Worm (Caenorhabditis elegans) whole organism, young adult: ENCODE measurements around the gene gsy-1.

ENCODE experiments used
- D2030.7 ChIP-seq: fragments of 200-800 bp; sonication (Bioruptor generic); IDR thresholded peaks from 2 replicates; pipeline ENCODE4 v1.3.6; 2022; ENCODE audit warnings: missing genetic modification reagents, missing genetic modification characterization, missing compliant biosample characterization
- F23B12.7 ChIP-seq: sonication (generic microtip); optimal IDR thresholded peaks from 2 replicates; lab custom pipeline; 2017; ENCODE audit warnings: missing genetic modification characterization, mild to moderate bottlenecking, missing compliant biosample characterization, antibody characterized with exemption, moderate library complexity; ENCODE audit not compliant: insufficient read depth
- F33H1.4 ChIP-seq: fragments of 200-800 bp; sonication (Bioruptor generic); IDR thresholded peaks from 2 replicates; pipeline ENCODE4 v1.3.6; 2022; ENCODE audit warnings: missing genetic modification reagents, missing genetic modification characterization, missing compliant biosample characterization
- F37B4.10 ChIP-seq: fragments of 200-800 bp; sonication (Bioruptor generic); IDR thresholded peaks from 2 replicates; pipeline ENCODE4 v1.3.6; 2022; ENCODE audit warnings: missing genetic modification characterization, missing compliant biosample characterization
- F49E8.2 ChIP-seq: sonication (generic microtip); optimal IDR thresholded peaks from 3 replicates; lab custom pipeline; 2017; ENCODE audit warnings: missing genetic modification characterization, mild to moderate bottlenecking, missing compliant biosample characterization, antibody characterized with exemption, moderate library complexity; ENCODE audit not compliant: insufficient read depth
- K11D2.4 ChIP-seq: fragments of 200-800 bp; sonication (Bioruptor generic); IDR thresholded peaks from 2 replicates; pipeline ENCODE4 v1.3.6; 2022; ENCODE audit warnings: missing genetic modification reagents, missing genetic modification characterization, missing compliant biosample characterization
- Y53F4B.3 ChIP-seq: fragments of 200-800 bp; sonication (Bioruptor generic); IDR thresholded peaks from 2 replicates; pipeline ENCODE4 v1.3.6; 2022; ENCODE audit warnings: missing genetic modification reagents, missing genetic modification characterization, missing compliant biosample characterization
- Y79H2A.3 ChIP-seq: fragments of 200-800 bp; sonication (Bioruptor generic); conservative IDR thresholded peaks from 2 replicates; pipeline ENCODE4 v1.3.6; 2022; ENCODE audit warnings: missing genetic modification reagents, missing genetic modification characterization, missing compliant biosample characterization
- Y95B8A.8 ChIP-seq: fragments of 200-800 bp; sonication (Bioruptor generic); IDR thresholded peaks from 2 replicates; pipeline ENCODE4 v1.3.6; 2022; ENCODE audit warnings: missing genetic modification reagents, missing genetic modification characterization, missing compliant biosample characterization
- attf-3 ChIP-seq: fragments of 200-800 bp; sonication (Bioruptor generic); conservative IDR thresholded peaks from 2 replicates; pipeline ENCODE4 v1.3.6; 2022; ENCODE audit warnings: missing genetic modification reagents, missing genetic modification characterization, missing compliant biosample characterization
- attf-6 ChIP-seq: fragments of 200-800 bp; sonication (Bioruptor generic); IDR thresholded peaks from 2 replicates; pipeline ENCODE4 v1.3.6; 2022; ENCODE audit warnings: missing genetic modification reagents, missing genetic modification characterization, missing compliant biosample characterization
- cebp-1 ChIP-seq, 2 experiments: fragments of 200-800 bp in 1 of 2; sonication (Bioruptor generic) in 1 of 2; sonication (generic microtip) in 1 of 2; IDR thresholded peaks in 1 of 2; optimal IDR thresholded peaks in 1 of 2; 2 replicates each; pipeline versions ENCODE4 v1.3.6 to Lab custom; 2017 to 2022; ENCODE audit warnings: missing compliant biosample characterization in 2 of 2, missing genetic modification characterization in 2 of 2, mild to moderate bottlenecking in 1 of 2, missing genetic modification reagents in 1 of 2, moderate library complexity in 1 of 2
- ceh-27 ChIP-seq: fragments of 200-800 bp; sonication (Bioruptor generic); optimal IDR thresholded peaks from 2 replicates; lab custom pipeline; 2018; ENCODE audit warnings: mild to moderate bottlenecking, missing genetic modification characterization, moderate library complexity, missing compliant biosample characterization
- dox-1 ChIP-seq: fragments of 200-800 bp; sonication (Bioruptor generic); IDR thresholded peaks from 2 replicates; pipeline ENCODE4 v1.3.6; 2022; ENCODE audit warnings: missing genetic modification reagents, missing genetic modification characterization, missing compliant biosample characterization
- dpl-1 ChIP-seq: fragments of 150-350 bp; optimal IDR thresholded peaks from 2 replicates; lab custom pipeline; 2014; ENCODE audit warnings: missing biosample characterization, missing genetic modification reagents, missing genetic modification characterization
- egl-18 ChIP-seq: fragments of 200-800 bp; sonication (Bioruptor generic); IDR thresholded peaks from 2 replicates; pipeline ENCODE4 v1.3.6; 2022; ENCODE audit warnings: missing genetic modification reagents, missing genetic modification characterization, missing compliant biosample characterization
- gei-17 ChIP-seq: fragments of 200-800 bp; sonication (Bioruptor generic); optimal IDR thresholded peaks from 2 replicates; lab custom pipeline; 2018; ENCODE audit warnings: mild to moderate bottlenecking, missing genetic modification characterization, missing compliant biosample characterization
- hlh-26 ChIP-seq: fragments of 200-800 bp; sonication (Bioruptor generic); conservative IDR thresholded peaks from 2 replicates; pipeline ENCODE4 v1.3.6; 2022; ENCODE audit warnings: missing genetic modification reagents, missing genetic modification characterization, missing compliant biosample characterization
- hmg-1.2 ChIP-seq: fragments of 200-800 bp; sonication (Bioruptor generic); IDR thresholded peaks from 2 replicates; pipeline ENCODE4 v1.3.6; 2022; ENCODE audit warnings: missing genetic modification reagents, missing genetic modification characterization, missing compliant biosample characterization
- hsf-1 ChIP-seq: fragments of 200-800 bp; sonication (Bioruptor generic); IDR thresholded peaks from 2 replicates; pipeline ENCODE4 v1.3.6; 2022; ENCODE audit warnings: missing genetic modification reagents, missing genetic modification characterization, missing compliant biosample characterization
- lin-35 ChIP-seq, 3 experiments: fragments of 150-350 bp in 2 of 3; sonication (generic microtip) in 1 of 3; optimal IDR thresholded peaks; 2 replicates each; lab custom pipeline; 2014 to 2018; ENCODE audit warnings: missing biosample characterization in 3 of 3, missing genetic modification characterization in 3 of 3, missing genetic modification reagents in 3 of 3
- lin-54 ChIP-seq: fragments of 200-800 bp; sonication (Bioruptor generic); optimal IDR thresholded peaks from 2 replicates; lab custom pipeline; 2018; ENCODE audit warnings: mild to moderate bottlenecking, missing genetic modification characterization, missing compliant biosample characterization
- lsl-1 ChIP-seq: fragments of 200-800 bp; sonication (Bioruptor generic); optimal IDR thresholded peaks from 2 replicates; lab custom pipeline; 2018; ENCODE audit warnings: mild to moderate bottlenecking, missing genetic modification characterization, moderate library complexity, missing compliant biosample characterization
- madf-6 ChIP-seq: fragments of 200-800 bp; sonication (Bioruptor generic); IDR thresholded peaks from 2 replicates; pipeline ENCODE4 v1.3.6; 2022; ENCODE audit warnings: missing genetic modification reagents, missing genetic modification characterization, missing compliant biosample characterization
- madf-8 ChIP-seq: fragments of 200-800 bp; sonication (Bioruptor generic); conservative IDR thresholded peaks from 2 replicates; pipeline ENCODE4 v1.3.6; 2022; ENCODE audit warnings: missing genetic modification reagents, missing genetic modification characterization, missing compliant biosample characterization
- mcd-1 ChIP-seq: fragments of 200-800 bp; sonication (Bioruptor generic); IDR thresholded peaks from 2 replicates; pipeline ENCODE4 v1.3.6; 2022; ENCODE audit warnings: missing genetic modification reagents, missing genetic modification characterization, missing compliant biosample characterization
- mel-28 ChIP-seq: sonication (generic microtip); optimal IDR thresholded peaks from 2 replicates; lab custom pipeline; 2016; ENCODE audit warnings: borderline replicate concordance, mild to moderate bottlenecking, missing genetic modification characterization, missing compliant biosample characterization
- nhr-27 ChIP-seq: fragments of 200-800 bp; sonication (Bioruptor generic); optimal IDR thresholded peaks from 2 replicates; lab custom pipeline; 2018; ENCODE audit warnings: mild to moderate bottlenecking, missing genetic modification characterization, moderate library complexity, missing compliant biosample characterization
- pbrm-1 ChIP-seq: fragments of 200-800 bp; sonication (Bioruptor generic); IDR thresholded peaks from 2 replicates; pipeline ENCODE4 v1.3.6; 2022; ENCODE audit warnings: missing genetic modification reagents, missing genetic modification characterization, missing compliant biosample characterization
- rec-8 ChIP-seq, 2 experiments: sonication (generic microtip); optimal IDR thresholded peaks; 2 replicates each; lab custom pipeline; 2016; ENCODE audit warnings: mild to moderate bottlenecking in 2 of 2, missing genetic modification characterization in 2 of 2, missing genetic modification reagents in 2 of 2, missing genotype in 2 of 2, missing biosample characterization in 1 of 2, missing compliant biosample characterization in 1 of 2, moderate library complexity in 1 of 2
- repo-1 ChIP-seq: sonication (generic microtip); optimal IDR thresholded peaks from 2 replicates; lab custom pipeline; 2017; ENCODE audit warnings: mild to moderate bottlenecking, missing genetic modification characterization, missing compliant biosample characterization
- snpc-1.3 ChIP-seq: sonication (generic microtip); optimal IDR thresholded peaks from 2 replicates; lab custom pipeline; 2017; ENCODE audit warnings: missing genetic modification characterization, mild to moderate bottlenecking, missing compliant biosample characterization, antibody characterized with exemption, moderate library complexity, missing genotype, missing genetic modification reagents; ENCODE audit not compliant: insufficient read depth
- snpc-4 ChIP-seq, 5 experiments: fragments of 150-350 bp in 1 of 5; sonication (generic microtip) in 4 of 5; optimal IDR thresholded peaks; 2 replicates each; lab custom pipeline; 2014 to 2018; ENCODE audit warnings: missing genetic modification characterization in 5 of 5, missing biosample characterization in 3 of 5, antibody characterized with exemption in 2 of 5, mild to moderate bottlenecking in 2 of 5, missing compliant biosample characterization in 2 of 5, missing genotype in 2 of 5, moderate library complexity in 2 of 5, missing genetic modification reagents in 1 of 5
- tbp1 ChIP-seq: fragments of 200-800 bp; sonication (Bioruptor generic); optimal IDR thresholded peaks from 2 replicates; lab custom pipeline; 2018; ENCODE audit warnings: mild to moderate bottlenecking, missing genetic modification characterization, missing compliant biosample characterization
- tlf-1 ChIP-seq: fragments of 200-800 bp; sonication (Bioruptor generic); optimal IDR thresholded peaks from 2 replicates; lab custom pipeline; 2018; ENCODE audit warnings: mild to moderate bottlenecking, missing genetic modification characterization, missing compliant biosample characterization
- unc-130 ChIP-seq: sonication (generic microtip); optimal IDR thresholded peaks from 2 replicates; lab custom pipeline; 2016; ENCODE audit warnings: missing genetic modification reagents, missing genetic modification characterization, missing compliant biosample characterization
- unc-62 ChIP-seq: fragments of 150-350 bp; optimal IDR thresholded peaks from 2 replicates; lab custom pipeline; 2014; ENCODE audit warnings: missing biosample characterization, missing genetic modification reagents, missing genetic modification characterization
- xnd-1 ChIP-seq: sonication (generic microtip); optimal IDR thresholded peaks from 2 replicates; lab custom pipeline; 2016; ENCODE audit warnings: missing genotype, missing genetic modification reagents, missing genetic modification characterization, missing compliant biosample characterization
- zfh-2 ChIP-seq: fragments of 200-800 bp; sonication (Bioruptor generic); conservative IDR thresholded peaks from 2 replicates; pipeline ENCODE4 v1.3.6; 2022; ENCODE audit warnings: missing genetic modification reagents, missing genetic modification characterization, missing compliant biosample characterization
- ztf-26 ChIP-seq: sonication (generic microtip); optimal IDR thresholded peaks from 2 replicates; lab custom pipeline; 2017; ENCODE audit warnings: missing genetic modification characterization, missing compliant biosample characterization

gsy-1 gene

ce11 chrII:12923225-12923624, 45.3 kb upstream of the gsy-1 start (continued):
- TF ChIP-seq rec-8 (tag; optimal IDR thresholded peaks at IDR 0.05; lab: Kevin White, UChicago) (peak in 1 of 2 experiments; percentile 45), pbrm-1 (GFP tag; lab: Robert Waterston, UW) (peak; percentile 36; the same call in 1 of the 2 replicates), xnd-1 (tag; lab: Kevin White, UChicago) (peak; percentile 46), F37B4.10 (no peak), mel-28 (no peak), madf-8 (GFP tag; lab: Robert Waterston, UW) (no peak)

- TF ChIP-seq zfh-2 (GFP tag; lab: Robert Waterston, UW) (no peak), unc-62 (no peak), mcd-1 (GFP tag; lab: Robert Waterston, UW) (no peak), pbrm-1 (GFP tag; lab: Robert Waterston, UW) (no peak), snpc-1.3 (tag; lab: Kevin White, UChicago) (no peak), dpl-1 (GFP tag; lab: Kevin White, UChicago) (no peak), Y95B8A.8 (GFP tag; lab: Robert Waterston, UW) (no peak), K11D2.4 (GFP tag; lab: Robert Waterston, UW) (no peak), attf-3 (GFP tag; lab: Robert Waterston, UW) (no peak), attf-6 (GFP tag; lab: Robert Waterston, UW) (no peak), xnd-1 (tag; lab: Kevin White, UChicago) (no peak), dox-1 (GFP tag; lab: Robert Waterston, UW) (no peak), madf-6 (GFP tag; lab: Robert Waterston, UW) (no peak)
Measured at ce11 chrII:12921478-12921877, 43.6 kb upstream of the gsy-1 start.

- peak; percentile 94 for TF ChIP-seq madf-6 (GFP tag; lab: Robert Waterston, UW)
- TF ChIP-seq ztf-26 (tag; lab: Kevin White, UChicago), result no peak
- TF ChIP-seq snpc-1.3 (tag; lab: Kevin White, UChicago), result peak; percentile 53
- peak; percentile 44 for TF ChIP-seq F23B12.7 (tag; lab: Kevin White, UChicago)
- TF ChIP-seq tbp1 (GFP tag; lab: Kevin White, UChicago), result peak; percentile 46
- peak; percentile 88 for TF ChIP-seq F49E8.2 (tag; lab: Kevin White, UChicago)
- TF ChIP-seq unc-130 (GFP tag; lab: Kevin White, UChicago), result peak; percentile 10
- 0 out of 2 replicates have a peak, but pooled peaks have one; percentile 24 for TF ChIP-seq Y79H2A.3 (GFP tag; lab: Robert Waterston, UW)
- TF ChIP-seq egl-18, result no peak
- peak; percentile 96 for TF ChIP-seq F33H1.4
- peak; percentile 82 for TF ChIP-seq dox-1 (GFP tag; lab: Robert Waterston, UW)
- TF ChIP-seq mcd-1 (GFP tag; lab: Robert Waterston, UW), result peak; percentile 60
- TF ChIP-seq snpc-4 (GFP tag; optimal IDR thresholded peaks at IDR 0.05; lab: Kevin White, UChicago), result no peak
- TF ChIP-seq snpc-4 (tag; optimal IDR thresholded peaks at IDR 0.05; lab: Kevin White, UChicago), result peak in 3 of 4 experiments; percentile 26 to 50 (median 30)
- TF ChIP-seq cebp-1 (GFP tag; IDR thresholded peaks at IDR 0.05; lab: Robert Waterston, UW), result no peak
- TF ChIP-seq cebp-1 (tag; optimal IDR thresholded peaks at IDR 0.05; lab: Kevin White, UChicago), result peak; percentile 51
- peak; percentile 88 for TF ChIP-seq dpl-1 (GFP tag; lab: Kevin White, UChicago)
- no peak for TF ChIP-seq nhr-27 (tag; lab: Kevin White, UChicago)
- no peak for TF ChIP-seq gei-17 (GFP tag; lab: Kevin White, UChicago)
- TF ChIP-seq ceh-27, result no peak
- peak; percentile 36; the same call in 1 of the 2 replicates for TF ChIP-seq Y53F4B.3 (GFP tag; lab: Robert Waterston, UW)
- no peak for TF ChIP-seq hlh-26 (GFP tag; lab: Robert Waterston, UW)
- peak; percentile 83 for TF ChIP-seq madf-8 (GFP tag; lab: Robert Waterston, UW)
- peak; percentile 94 for TF ChIP-seq lsl-1 (GFP tag; lab: Kevin White, UChicago)
- peak; percentile 70 for TF ChIP-seq lin-54 (GFP tag; lab: Kevin White, UChicago)
- peak; percentile 43 for TF ChIP-seq tlf-1 (GFP tag; lab: Kevin White, UChicago)
- peak; percentile 100 for TF ChIP-seq attf-3 (GFP tag; lab: Robert Waterston, UW)
- TF ChIP-seq mel-28, result no peak
- peak; percentile 79 for TF ChIP-seq hsf-1 (GFP tag; lab: Robert Waterston, UW)
- peak; percentile 37; the same call in 1 of the 2 replicates for TF ChIP-seq hmg-1.2 (GFP tag; lab: Robert Waterston, UW)
- TF ChIP-seq lin-35 (GFP tag; optimal IDR thresholded peaks at IDR 0.05; lab: Kevin White, UChicago), result peak in 1 of 3 experiments; percentile 23
- TF ChIP-seq repo-1 (tag; lab: Kevin White, UChicago), result no peak
- peak; percentile 86 for TF ChIP-seq D2030.7 (GFP tag; lab: Robert Waterston, UW)
Measured at ce11 chrII:12918960-12919553, 41.1 kb upstream of the gsy-1 start, which contains the start of the genes F58G1.2 and wago-4. Gene F58G1.2, minus strand, starts transcription at chrII:12919010. Gene wago-4, plus strand, starts transcription at chrII:12919551.
